Worm (Caenorhabditis elegans) whole organism, young adult: ENCODE results near the gene F01E11.18.

Source experiments
- C17E4.6 ChIP-seq: fragments of 200-800 bp; sonication (Bioruptor generic); IDR thresholded peaks from 2 replicates; pipeline ENCODE4 v1.3.6; 2022; ENCODE audit warnings: missing genetic modification reagents, missing genetic modification characterization, missing compliant biosample characterization
- F10E7.11 ChIP-seq: sonication (generic microtip); optimal IDR thresholded peaks from 2 replicates; lab custom pipeline; 2017; ENCODE audit warnings: mild to moderate bottlenecking, missing genetic modification characterization, moderate library complexity, missing compliant biosample characterization
- F23B12.7 ChIP-seq: sonication (generic microtip); optimal IDR thresholded peaks from 2 replicates; lab custom pipeline; 2017; ENCODE audit warnings: missing genetic modification characterization, mild to moderate bottlenecking, missing compliant biosample characterization, antibody characterized with exemption, moderate library complexity; ENCODE audit not compliant: insufficient read depth
- F33H1.4 ChIP-seq: fragments of 200-800 bp; sonication (Bioruptor generic); IDR thresholded peaks from 2 replicates; pipeline ENCODE4 v1.3.6; 2022; ENCODE audit warnings: missing genetic modification reagents, missing genetic modification characterization, missing compliant biosample characterization
- F37B4.10 ChIP-seq: fragments of 200-800 bp; sonication (Bioruptor generic); IDR thresholded peaks from 2 replicates; pipeline ENCODE4 v1.3.6; 2022; ENCODE audit warnings: missing genetic modification characterization, missing compliant biosample characterization
- F52B5.7 ChIP-seq: sonication (generic microtip); optimal IDR thresholded peaks from 2 replicates; lab custom pipeline; 2016; ENCODE audit warnings: mild to moderate bottlenecking, missing genetic modification characterization, missing compliant biosample characterization
- F55B11.4 ChIP-seq: sonication (generic microtip); optimal IDR thresholded peaks from 2 replicates; lab custom pipeline; 2016; ENCODE audit warnings: missing compliant biosample characterization, missing genetic modification characterization, borderline replicate concordance; ENCODE audit not compliant: insufficient read depth
- F57A8.1 ChIP-seq: fragments of 200-800 bp; sonication (Bioruptor generic); optimal IDR thresholded peaks from 2 replicates; lab custom pipeline; 2018; ENCODE audit warnings: mild to moderate bottlenecking, missing genetic modification characterization, moderate library complexity, missing compliant biosample characterization
- K12H6.12 ChIP-seq: fragments of 200-800 bp; sonication (Bioruptor generic); optimal IDR thresholded peaks from 2 replicates; lab custom pipeline; 2018; ENCODE audit warnings: mild to moderate bottlenecking, missing genetic modification characterization, missing compliant biosample characterization
- T07F8.4 ChIP-seq: sonication (generic microtip); optimal IDR thresholded peaks from 2 replicates; lab custom pipeline; 2016; ENCODE audit warnings: mild to moderate bottlenecking, missing genetic modification characterization, moderate library complexity, missing compliant biosample characterization
- Y53F4B.3 ChIP-seq: fragments of 200-800 bp; sonication (Bioruptor generic); IDR thresholded peaks from 2 replicates; pipeline ENCODE4 v1.3.6; 2022; ENCODE audit warnings: missing genetic modification reagents, missing genetic modification characterization, missing compliant biosample characterization
- Y53G8AR.9 ChIP-seq: fragments of 200-800 bp; sonication (Bioruptor generic); conservative IDR thresholded peaks from 2 replicates; pipeline ENCODE4 v1.3.6; 2022; ENCODE audit warnings: missing genetic modification reagents, missing genetic modification characterization, missing compliant biosample characterization
- Y67H2A.10 ChIP-seq: fragments of 200-800 bp; sonication (Bioruptor generic); conservative IDR thresholded peaks from 2 replicates; pipeline ENCODE4 v1.3.6; 2022; ENCODE audit warnings: missing genetic modification reagents, missing genetic modification characterization, missing compliant biosample characterization
- akir-1 ChIP-seq: fragments of 200-800 bp; sonication (Bioruptor generic); optimal IDR thresholded peaks from 2 replicates; lab custom pipeline; 2018; ENCODE audit warnings: mild to moderate bottlenecking, missing genetic modification characterization, moderate library complexity, missing compliant biosample characterization
- aptf-2 ChIP-seq: fragments of 200-800 bp; sonication (Bioruptor generic); conservative IDR thresholded peaks from 2 replicates; pipeline ENCODE4 v1.3.6; 2022; ENCODE audit warnings: missing genetic modification reagents, missing genetic modification characterization, missing compliant biosample characterization
- attf-3 ChIP-seq: fragments of 200-800 bp; sonication (Bioruptor generic); conservative IDR thresholded peaks from 2 replicates; pipeline ENCODE4 v1.3.6; 2022; ENCODE audit warnings: missing genetic modification reagents, missing genetic modification characterization, missing compliant biosample characterization
- attf-5 ChIP-seq: fragments of 200-800 bp; sonication (Bioruptor generic); optimal IDR thresholded peaks from 2 replicates; lab custom pipeline; 2018; ENCODE audit warnings: mild to moderate bottlenecking, missing genetic modification characterization, missing compliant biosample characterization
- bed-1 ChIP-seq: fragments of 200-800 bp; sonication (Bioruptor generic); IDR thresholded peaks from 2 replicates; pipeline ENCODE4 v1.3.6; 2022; ENCODE audit warnings: missing genetic modification reagents, missing genetic modification characterization, missing compliant biosample characterization
- ceh-100 ChIP-seq: fragments of 200-800 bp; sonication (Bioruptor generic); IDR thresholded peaks from 2 replicates; pipeline ENCODE4 v1.3.6; 2022; ENCODE audit warnings: missing genetic modification reagents, missing genetic modification characterization, missing compliant biosample characterization
- ceh-79 ChIP-seq: sonication (generic microtip); optimal IDR thresholded peaks from 2 replicates; lab custom pipeline; 2017; ENCODE audit warnings: mild to moderate bottlenecking, missing genetic modification characterization, missing compliant biosample characterization
- die-1 ChIP-seq: sonication (generic microtip); optimal IDR thresholded peaks from 2 replicates; lab custom pipeline; 2016; ENCODE audit warnings: missing genotype, mild to moderate bottlenecking, missing genetic modification characterization, missing compliant biosample characterization
- dox-1 ChIP-seq: fragments of 200-800 bp; sonication (Bioruptor generic); IDR thresholded peaks from 2 replicates; pipeline ENCODE4 v1.3.6; 2022; ENCODE audit warnings: missing genetic modification reagents, missing genetic modification characterization, missing compliant biosample characterization
- dpff-1 ChIP-seq: sonication (generic microtip); optimal IDR thresholded peaks from 2 replicates; lab custom pipeline; 2017; ENCODE audit warnings: mild to moderate bottlenecking, missing genetic modification characterization, missing compliant biosample characterization
- efl-1 ChIP-seq: fragments of 150-350 bp; optimal IDR thresholded peaks from 2 replicates; lab custom pipeline; 2014; ENCODE audit warnings: missing biosample characterization, missing genetic modification reagents, missing genetic modification characterization
- egl-44 ChIP-seq: fragments of 200-800 bp; sonication (Bioruptor generic); IDR thresholded peaks from 2 replicates; pipeline ENCODE4 v1.3.6; 2022; ENCODE audit warnings: missing genetic modification reagents, missing genetic modification characterization, missing compliant biosample characterization
- ets-4 ChIP-seq: fragments of 200-800 bp; sonication (Bioruptor generic); optimal IDR thresholded peaks from 2 replicates; lab custom pipeline; 2018; ENCODE audit warnings: mild to moderate bottlenecking, missing genetic modification characterization, missing compliant biosample characterization
- fkh-3 ChIP-seq: sonication (generic microtip); optimal IDR thresholded peaks from 2 replicates; lab custom pipeline; 2016; ENCODE audit warnings: mild to moderate bottlenecking, missing genetic modification characterization, missing compliant biosample characterization
- lag-1 ChIP-seq: fragments of 200-800 bp; sonication (Bioruptor generic); IDR thresholded peaks from 2 replicates; pipeline ENCODE4 v1.3.6; 2022; ENCODE audit warnings: missing genetic modification reagents, missing genetic modification characterization, missing compliant biosample characterization
- lin-26 ChIP-seq: fragments of 200-800 bp; sonication (Bioruptor generic); IDR thresholded peaks from 2 replicates; pipeline ENCODE4 v1.3.6; 2022; ENCODE audit warnings: missing genetic modification reagents, missing genetic modification characterization, missing compliant biosample characterization
- lin-54 ChIP-seq: fragments of 200-800 bp; sonication (Bioruptor generic); optimal IDR thresholded peaks from 2 replicates; lab custom pipeline; 2018; ENCODE audit warnings: mild to moderate bottlenecking, missing genetic modification characterization, missing compliant biosample characterization
- madf-8 ChIP-seq: fragments of 200-800 bp; sonication (Bioruptor generic); conservative IDR thresholded peaks from 2 replicates; pipeline ENCODE4 v1.3.6; 2022; ENCODE audit warnings: missing genetic modification reagents, missing genetic modification characterization, missing compliant biosample characterization
- nfya-1 ChIP-seq: sonication (generic microtip); optimal IDR thresholded peaks from 2 replicates; lab custom pipeline; 2017; ENCODE audit warnings: antibody characterized with exemption, missing compliant biosample characterization, missing genetic modification characterization, borderline replicate concordance; ENCODE audit not compliant: insufficient read depth
- nfya-2 ChIP-seq: fragments of 200-800 bp; sonication (Bioruptor generic); IDR thresholded peaks from 2 replicates; pipeline ENCODE4 v1.3.6; 2022; ENCODE audit warnings: missing genetic modification reagents, missing genetic modification characterization, missing compliant biosample characterization
- rcor-1 ChIP-seq: fragments of 200-800 bp; sonication (Bioruptor generic); IDR thresholded peaks from 2 replicates; pipeline ENCODE4 v1.3.6; 2022; ENCODE audit warnings: missing genetic modification reagents, missing genetic modification characterization, missing compliant biosample characterization
- snpc-1.3 ChIP-seq: sonication (generic microtip); optimal IDR thresholded peaks from 2 replicates; lab custom pipeline; 2017; ENCODE audit warnings: missing genetic modification characterization, mild to moderate bottlenecking, missing compliant biosample characterization, antibody characterized with exemption, moderate library complexity, missing genotype, missing genetic modification reagents; ENCODE audit not compliant: insufficient read depth
- snpc-3.4 ChIP-seq: sonication (generic microtip); optimal IDR thresholded peaks from 2 replicates; lab custom pipeline; 2017; ENCODE audit warnings: missing genetic modification characterization, mild to moderate bottlenecking, missing compliant biosample characterization, antibody characterized with exemption, moderate library complexity, missing genotype, missing genetic modification reagents
- tbp1 ChIP-seq: fragments of 200-800 bp; sonication (Bioruptor generic); optimal IDR thresholded peaks from 2 replicates; lab custom pipeline; 2018; ENCODE audit warnings: mild to moderate bottlenecking, missing genetic modification characterization, missing compliant biosample characterization
- tbx-9 ChIP-seq: sonication (generic microtip); optimal IDR thresholded peaks from 2 replicates; lab custom pipeline; 2016; ENCODE audit warnings: borderline replicate concordance, missing genetic modification characterization, inconsistent platforms, missing compliant biosample characterization
- unc-62 ChIP-seq: fragments of 150-350 bp; optimal IDR thresholded peaks from 2 replicates; lab custom pipeline; 2014; ENCODE audit warnings: missing biosample characterization, missing genetic modification reagents, missing genetic modification characterization
- ztf-28 ChIP-seq: fragments of 200-800 bp; sonication (Bioruptor generic); IDR thresholded peaks from 2 replicates; pipeline ENCODE4 v1.3.6; 2022; ENCODE audit warnings: missing genetic modification reagents, missing genetic modification characterization, missing compliant biosample characterization

The F01E11.18 gene

ce11 chrX:6991427-6991826, 2.0 kb downstream of the F01E11.18 start, which contains the start of gene ugt-57:
Gene ugt-57 (plus strand): TSS chrX:6991727.
- TF ChIP-seq tbp1 (GFP tag; lab: Kevin White, UChicago): no peak
- no peak for TF ChIP-seq ztf-28
- TF ChIP-seq rcor-1 (GFP tag; lab: Robert Waterston, UW): no peak
- TF ChIP-seq T07F8.4 (tag; lab: Kevin White, UChicago): no peak
- TF ChIP-seq unc-62: no peak
- no peak for TF ChIP-seq madf-8 (GFP tag; lab: Robert Waterston, UW)
- TF ChIP-seq ceh-79 (tag; lab: Kevin White, UChicago): no peak
- no peak for TF ChIP-seq F23B12.7 (tag; lab: Kevin White, UChicago)
- TF ChIP-seq ets-4 (GFP tag; lab: Kevin White, UChicago): no peak
- TF ChIP-seq bed-1 (GFP tag; lab: Robert Waterston, UW): no peak
- no peak for TF ChIP-seq ceh-100 (GFP tag; lab: Robert Waterston, UW)
- TF ChIP-seq Y53F4B.3 (GFP tag; lab: Robert Waterston, UW): no peak
- no peak for TF ChIP-seq F10E7.11

- TF ChIP-seq akir-1 (GFP tag; lab: Kevin White, UChicago): no peak
- TF ChIP-seq ceh-79 (tag; lab: Kevin White, UChicago): no peak
- TF ChIP-seq lag-1 (GFP tag; lab: Robert Waterston, UW): no peak
- TF ChIP-seq F37B4.10 (GFP tag; lab: Robert Waterston, UW): no peak
- TF ChIP-seq Y53G8AR.9 (GFP tag; lab: Robert Waterston, UW): no peak
- TF ChIP-seq F52B5.7 (tag; lab: Kevin White, UChicago): no peak
- no peak for TF ChIP-seq nfya-1 (tag; lab: Kevin White, UChicago)
- TF ChIP-seq C17E4.6 (GFP tag; lab: Robert Waterston, UW): no peak
- TF ChIP-seq efl-1 (GFP tag; lab: Kevin White, UChicago): no peak
- no peak for TF ChIP-seq nfya-2 (GFP tag; lab: Robert Waterston, UW)
- TF ChIP-seq madf-8 (GFP tag; lab: Robert Waterston, UW): no peak
- no peak for TF ChIP-seq K12H6.12 (tag; lab: Kevin White, UChicago)
- no peak for TF ChIP-seq lin-26 (GFP tag; lab: Robert Waterston, UW)
- TF ChIP-seq F57A8.1 (GFP tag; lab: Kevin White, UChicago): no peak
- TF ChIP-seq fkh-3 (tag; lab: Kevin White, UChicago): no peak
- TF ChIP-seq die-1 (tag; lab: Kevin White, UChicago): no peak
Observed at ce11 chrX:6996448-6996847, 7.0 kb downstream of the F01E11.18 start, which contains the start of the genes F01E11.20 and tsp-16. Gene F01E11.20 (minus strand): TSS chrX:6996548. Gene tsp-16 (minus strand): TSS chrX:6996620.

- TF ChIP-seq Y67H2A.10 (GFP tag; lab: Robert Waterston, UW) (no peak), tbx-9 (tag; lab: Kevin White, UChicago) (no peak), dpff-1 (tag; lab: Kevin White, UChicago) (no peak), lin-54 (GFP tag; lab: Kevin White, UChicago) (no peak), lin-26 (GFP tag; lab: Robert Waterston, UW) (no peak), attf-5 (GFP tag; lab: Kevin White, UChicago) (no peak), dox-1 (GFP tag; lab: Robert Waterston, UW) (no peak), egl-44 (GFP tag; lab: Robert Waterston, UW) (no peak), attf-3 (GFP tag; lab: Robert Waterston, UW) (no peak), snpc-3.4 (no peak), aptf-2 (GFP tag; lab: Robert Waterston, UW) (no peak), madf-8 (GFP tag; lab: Robert Waterston, UW) (no peak), F33H1.4 (GFP tag; lab: Robert Waterston, UW) (no peak), snpc-1.3 (no peak), C17E4.6 (GFP tag; lab: Robert Waterston, UW) (no peak), F55B11.4 (tag; lab: Kevin White, UChicago) (no peak)
Observed at ce11 chrX:7001933-7002332, 12.5 kb downstream of the F01E11.18 start.
